Fruit fly (Drosophila melanogaster): ENCODE data around the gene Uros1.

DNA sequence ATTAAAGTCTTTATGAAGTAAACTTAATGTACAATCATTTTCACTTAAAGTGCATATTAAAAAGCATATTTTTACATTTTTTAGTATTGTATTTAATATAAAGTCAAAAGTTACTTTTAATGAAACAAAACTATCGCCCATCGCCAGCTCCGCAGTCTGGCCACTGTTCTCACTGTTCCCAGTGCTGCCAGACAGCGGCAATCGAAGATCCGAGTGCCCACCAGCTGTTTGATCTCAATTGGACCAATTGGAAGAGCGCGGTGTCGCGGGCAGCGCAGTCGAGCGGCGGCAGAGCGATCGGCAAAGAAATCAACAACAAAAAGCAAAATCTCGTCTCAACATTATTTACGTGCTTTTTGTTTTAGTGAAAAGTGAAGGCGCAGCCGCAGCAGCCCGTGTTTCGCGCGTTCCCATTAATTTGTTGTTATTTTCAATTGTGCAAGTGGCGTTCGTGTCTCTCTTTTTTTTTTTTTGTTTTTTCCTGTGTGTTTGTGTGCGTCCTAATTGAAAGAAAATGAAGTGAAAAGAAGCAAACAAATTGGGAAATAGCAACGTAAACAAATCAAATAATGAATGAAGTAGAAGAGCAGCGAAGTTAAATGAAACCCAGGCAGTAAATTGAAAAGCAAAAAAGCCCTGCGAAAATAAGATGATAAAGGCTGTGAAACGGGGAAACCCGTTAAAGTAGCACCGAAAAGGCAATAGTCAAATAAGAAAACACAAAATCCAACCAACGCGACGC, 6.9 kb upstream of the Uros1 start, which contains the start of gene rdgA:
- TF ChIP-seq EcR (GFP tag; optimal IDR thresholded peaks at IDR 0.05) (no peak), psq (optimal IDR thresholded peaks at IDR 0.05) (no peak)
